Worm (Caenorhabditis elegans): ENCODE data around the gene miro-1.

The miro-1 gene

DNA sequence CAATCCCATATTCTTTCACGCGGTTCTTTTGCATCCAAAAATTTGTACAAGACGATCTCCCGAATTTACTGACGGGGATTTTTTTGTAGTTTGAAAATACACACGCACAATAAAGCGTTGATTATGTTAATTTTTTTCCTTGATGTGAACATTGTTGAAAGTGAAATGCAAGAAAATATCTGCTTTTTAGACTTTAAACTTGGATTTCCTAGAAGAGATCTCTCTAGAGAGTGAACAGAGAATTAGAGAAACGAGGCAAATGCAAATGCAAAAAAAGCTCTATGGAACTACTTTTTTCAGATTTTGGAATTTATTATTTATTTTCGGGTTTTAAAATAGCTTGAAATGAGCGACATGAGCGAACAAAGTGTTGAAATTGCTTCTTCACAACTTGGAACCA lies 50.5 kb downstream of the miro-1 start, which contains the start of gene F29B9.1:
F29B9.1 (plus strand) TSS at position 301 of the 400 bp plus-strand sequence.
- TF ChIP-seq unc-62 (GFP tag; optimal IDR thresholded peaks at IDR 0.05): no peak

Measured in whole organism, dauer.